Fruit fly (Drosophila melanogaster) whole organism, wandering third instar larva: ENCODE measurements around the gene Ilp8.

Experiments
- Abd-B ChIP-seq: fragments of >200 bp; optimal IDR thresholded peaks from 2 replicates; lab custom pipeline; 2017; ENCODE audit warnings: missing biosample characterization, missing genetic modification characterization
- Dif ChIP-seq: fragments of 200-275, 200-300 bp; sonication (Bioruptor generic); optimal IDR thresholded peaks from 2 replicates; lab custom pipeline; 2018; ENCODE audit warnings: missing biosample characterization, missing genetic modification characterization; ENCODE audit not compliant: partially characterized antibody
- HLH106 ChIP-seq: fragments of 200-800 bp; optimal IDR thresholded peaks from 3 replicates; lab custom pipeline; 2019; ENCODE audit warnings: missing biosample characterization, mild to moderate bottlenecking, missing genetic modification characterization, moderate library complexity
- Rel ChIP-seq, 2 experiments: fragments of 200-800 bp; sonication (Bioruptor generic) in 1 of 2; optimal IDR thresholded peaks; 2 replicates in 1 of 2; 3 replicates in 1 of 2; lab custom pipeline; 2016 to 2019; ENCODE audit warnings: mild to moderate bottlenecking in 2 of 2, missing biosample characterization in 2 of 2, missing genetic modification characterization in 2 of 2, moderate library complexity in 1 of 2
- Vsx2 ChIP-seq: fragments of 200-300, 225-300 bp; sonication (Bioruptor generic); optimal IDR thresholded peaks from 2 replicates; lab custom pipeline; 2018; ENCODE audit warnings: missing biosample characterization, missing genetic modification characterization; ENCODE audit not compliant: partially characterized antibody
- dl ChIP-seq, 2 experiments: fragments of 175-275, 200-275 bp in 1 of 2; fragments of 200-275 bp in 1 of 2; sonication (Bioruptor generic); optimal IDR thresholded peaks; lab custom pipeline; 2018; ENCODE audit warnings: mild to moderate bottlenecking in 2 of 2, missing biosample characterization in 2 of 2, missing genetic modification characterization in 2 of 2, moderate library complexity in 2 of 2; ENCODE audit not compliant: partially characterized antibody in 2 of 2, insufficient read depth in 1 of 2
- dmrt93B ChIP-seq: fragments of 200-800 bp; sonication (Bioruptor generic); optimal IDR thresholded peaks from 2 replicates; lab custom pipeline; 2018; ENCODE audit warnings: missing biosample characterization, mild to moderate bottlenecking, missing genetic modification characterization
- dsf ChIP-seq: sonication (Bioruptor generic); optimal IDR thresholded peaks from 2 replicates; lab custom pipeline; 2016; ENCODE audit warnings: missing biosample characterization, missing genetic modification characterization, borderline replicate concordance
- fru ChIP-seq: fragments of 200-800 bp; sonication (Bioruptor generic); optimal IDR thresholded peaks from 3 replicates; lab custom pipeline; 2016; ENCODE audit warnings: missing biosample characterization, mild to moderate bottlenecking, missing genetic modification characterization
- h ChIP-seq: fragments of 200-800 bp; sonication (Bioruptor generic); optimal IDR thresholded peaks from 3 replicates; lab custom pipeline; 2016; ENCODE audit warnings: missing biosample characterization, mild to moderate bottlenecking, missing genetic modification characterization
- pan ChIP-seq: fragments of >200 bp; optimal IDR thresholded peaks from 2 replicates; lab custom pipeline; 2017
- rgr ChIP-seq: fragments of 200-800 bp; sonication (Bioruptor generic); optimal IDR thresholded peaks from 3 replicates; lab custom pipeline; 2016; ENCODE audit warnings: missing biosample characterization, mild to moderate bottlenecking, missing genetic modification characterization
- usp ChIP-seq: fragments of >200 bp; optimal IDR thresholded peaks from 2 replicates; lab custom pipeline; 2017; ENCODE audit warnings: missing biosample characterization, missing genetic modification characterization
- woc ChIP-seq: sonication (Bioruptor generic); optimal IDR thresholded peaks from 2 replicates; lab custom pipeline; 2016; ENCODE audit warnings: missing biosample characterization, mild to moderate bottlenecking, missing genetic modification characterization

- TF ChIP-seq fru = no peak
- TF ChIP-seq woc (GFP tag; lab: Kevin White, UChicago) = no peak
- TF ChIP-seq Rel (GFP tag; optimal IDR thresholded peaks at IDR 0.05; lab: Kevin White, UChicago) = no peak
- no peak for TF ChIP-seq Rel (tag; optimal IDR thresholded peaks at IDR 0.05; lab: Kevin White, UChicago)
- TF ChIP-seq pan (lab: Kevin White, UChicago) = no peak
- no peak for TF ChIP-seq h
- no peak for TF ChIP-seq Vsx2 (GFP tag; lab: Kevin White, UChicago)
- TF ChIP-seq HLH106 (tag; lab: Kevin White, UChicago) = no peak
- TF ChIP-seq Abd-B (GFP tag; lab: Kevin White, UChicago) = no peak
- TF ChIP-seq dmrt93B = no peak
- TF ChIP-seq dsf (GFP tag; lab: Kevin White, UChicago) = no peak
- no peak for TF ChIP-seq Dif (GFP tag; lab: Kevin White, UChicago)
- no peak for TF ChIP-seq rgr (GFP tag; lab: Kevin White, UChicago)
- no peak for TF ChIP-seq usp (GFP tag; lab: Kevin White, UChicago)
- TF ChIP-seq dl (GFP tag; optimal IDR thresholded peaks at IDR 0.05; lab: Kevin White, UChicago; ENCODE audit: insufficient read depth in 1 of 2, partially characterized antibody in 2 of 2) = no peak
These were observed 3.6 kb upstream of the Ilp8 start, which contains the start of gene beg for dm6 chr3L:17035492-17035891.
